Fruit fly (Drosophila melanogaster): Measurements from ENCODE around the gene S-Lap2.
A peak's percentile ranks its signal among the peaks of the same experiment; 100 is the strongest.

Gene S-Lap2

dm6 chr3L:8600752-8601433, 18.8 kb upstream of the S-Lap2 start, which contains the start of the genes Nelf-E and RpL14 (continued):
- TF ChIP-seq z (GFP tag; IDR thresholded peaks at IDR 0.05) (peak; percentile 68; the same call in 2 of the 3 replicates), p53 (GFP tag; optimal IDR thresholded peaks at IDR 0.05) (peak; percentile 93), CG13894 (tag; optimal IDR thresholded peaks at IDR 0.05) (peak; percentile 95), HLH3B (GFP tag; IDR thresholded peaks at IDR 0.05) (peak; percentile 92), ap (GFP tag; IDR thresholded peaks at IDR 0.05) (peak; percentile 89), pan (optimal IDR thresholded peaks at IDR 0.05) (no peak), pan (GFP tag; optimal IDR thresholded peaks at IDR 0.05 in 1 of 2, IDR thresholded peaks at IDR 0.05 in 1 of 2) (peak in 1 of 2 experiments; percentile 95), GATAe (GFP tag; conservative IDR thresholded peaks at IDR 0.05) (peak; percentile 66; the same call in 1 of the 2 replicates), CG12744 (GFP tag; optimal IDR thresholded peaks at IDR 0.05) (peak; percentile 89)

dm6 chr3L:8603880-8604692, 15.6 kb upstream of the S-Lap2 start, which contains the start of the genes CG5989 and CG6282:
CG5989 (minus strand) TSS chr3L:8604149.
CG6282 (plus strand) TSS chr3L:8604657.
- TF ChIP-seq prd (optimal IDR thresholded peaks at IDR 0.05): no peak
- TF ChIP-seq prd (GFP tag; IDR thresholded peaks at IDR 0.05): 0 out of 3 replicates have a peak, but pooled peaks have one; percentile 35
- no peak for TF ChIP-seq E2f1 (GFP tag; IDR thresholded peaks at IDR 0.05)
- peak; percentile 71 for TF ChIP-seq Myb (GFP tag; optimal IDR thresholded peaks at IDR 0.05)
- TF ChIP-seq D19B (GFP tag; optimal IDR thresholded peaks at IDR 0.05): no peak
- TF ChIP-seq HLH54F (GFP tag; optimal IDR thresholded peaks at IDR 0.05): peak; percentile 46
- TF ChIP-seq Dek (tag; optimal IDR thresholded peaks at IDR 0.05): peak; percentile 48
- peak; percentile 36 for TF ChIP-seq CG30431 (GFP tag; optimal IDR thresholded peaks at IDR 0.05)
- TF ChIP-seq lov (optimal IDR thresholded peaks at IDR 0.05): no peak
- peak; percentile 68 for TF ChIP-seq lov (GFP tag; IDR thresholded peaks at IDR 0.05)
- TF ChIP-seq Dip2 (GFP tag; IDR thresholded peaks at IDR 0.05): no peak
- TF ChIP-seq Fer1 (GFP tag; optimal IDR thresholded peaks at IDR 0.05): no peak
- TF ChIP-seq CG16863 (GFP tag; optimal IDR thresholded peaks at IDR 0.05): no peak
- peak; percentile 77 for TF ChIP-seq CG15514 (GFP tag; optimal IDR thresholded peaks at IDR 0.05)
- peak; percentile 53; the same call in 1 of the 3 replicates for TF ChIP-seq otp (GFP tag; IDR thresholded peaks at IDR 0.05)
- peak; percentile 60 for TF ChIP-seq Bgb (GFP tag; IDR thresholded peaks at IDR 0.05; ENCODE audit: partially characterized antibody)
- TF ChIP-seq bcd (GFP tag; optimal IDR thresholded peaks at IDR 0.05): peak; percentile 57
- 0 out of 3 replicates have a peak, but pooled peaks have one; percentile 14 for TF ChIP-seq ase (GFP tag; IDR thresholded peaks at IDR 0.05)
- TF ChIP-seq hbn (GFP tag; IDR thresholded peaks at IDR 0.05; ENCODE audit: partially characterized antibody): peak; percentile 30; the same call in 1 of the 2 replicates
- TF ChIP-seq Taf1 (GFP tag; IDR thresholded peaks at IDR 0.05): no peak
- no peak for TF ChIP-seq sqz (GFP tag; optimal IDR thresholded peaks at IDR 0.05)
- TF ChIP-seq CG17361 (GFP tag; IDR thresholded peaks at IDR 0.05): peak; percentile 36; the same call in 2 of the 3 replicates
- TF ChIP-seq chinmo (GFP tag; IDR thresholded peaks at IDR 0.05; ENCODE audit: partially characterized antibody): 0 out of 4 replicates have a peak, but pooled peaks have one; percentile 37
- TF ChIP-seq tgo (GFP tag; IDR thresholded peaks at IDR 0.05): no peak
- TF ChIP-seq CG10565 (GFP tag; optimal IDR thresholded peaks at IDR 0.05): no peak
- peak; percentile 32 for TF ChIP-seq CG12299 (tag; optimal IDR thresholded peaks at IDR 0.05)
- TF ChIP-seq dm (GFP tag; optimal IDR thresholded peaks at IDR 0.05): peak; percentile 48
- TF ChIP-seq vvl (GFP tag; IDR thresholded peaks at IDR 0.05): no peak; the same call in 1 of the 2 replicates
- peak; percentile 96 for TF ChIP-seq CG31365 (tag; optimal IDR thresholded peaks at IDR 0.05)
- TF ChIP-seq peb (GFP tag; IDR thresholded peaks at IDR 0.05): no peak
- no peak for TF ChIP-seq Antp (GFP tag; optimal IDR thresholded peaks at IDR 0.05)
- TF ChIP-seq Ptx1 (GFP tag; IDR thresholded peaks at IDR 0.05): 0 out of 2 replicates have a peak, but pooled peaks have one; percentile 12
- peak; percentile 76 for TF ChIP-seq CG13287 (GFP tag; IDR thresholded peaks at IDR 0.05; ENCODE audit: partially characterized antibody)
- no peak for TF ChIP-seq CG3838 (GFP tag; optimal IDR thresholded peaks at IDR 0.05)
- peak; percentile 2 for TF ChIP-seq Mes4 (GFP tag; optimal IDR thresholded peaks at IDR 0.05)
- no peak for TF ChIP-seq D (optimal IDR thresholded peaks at IDR 0.05)
- TF ChIP-seq D (GFP tag; optimal IDR thresholded peaks at IDR 0.05): no peak
- TF ChIP-seq Xbp1 (GFP tag; optimal IDR thresholded peaks at IDR 0.05): peak; percentile 59
- peak; percentile 49 for TF ChIP-seq CG10267 (tag; optimal IDR thresholded peaks at IDR 0.05)
